Fruit fly (Drosophila melanogaster) whole organism: ENCODE data around the gene CG31886.

ENCODE experiments used
- CG8478 ChIP-seq: fragments of >200 bp; optimal IDR thresholded peaks from 2 replicates; lab custom pipeline; 2018; ENCODE audit warnings: inconsistent platforms
- Dll ChIP-seq: fragments of >200 bp; optimal IDR thresholded peaks from 2 replicates; lab custom pipeline; 2017
- pan ChIP-seq: fragments of >200 bp; optimal IDR thresholded peaks from 2 replicates; lab custom pipeline; 2017

dm6 chr2L:8997285-8997684 lies 38.4 kb upstream of the CG31886 start, which contains the start of the genes alien and CG18661:
- TF ChIP-seq Dll (lab: Kevin White, UChicago) (no peak), CG8478 (lab: Kevin White, UChicago) (no peak), pan (no peak)
